Fruit fly (Drosophila melanogaster): Measurements from ENCODE around the gene mor.
A peak's percentile ranks its signal among the peaks of the same experiment; 100 is the strongest.

mor gene

DNA sequence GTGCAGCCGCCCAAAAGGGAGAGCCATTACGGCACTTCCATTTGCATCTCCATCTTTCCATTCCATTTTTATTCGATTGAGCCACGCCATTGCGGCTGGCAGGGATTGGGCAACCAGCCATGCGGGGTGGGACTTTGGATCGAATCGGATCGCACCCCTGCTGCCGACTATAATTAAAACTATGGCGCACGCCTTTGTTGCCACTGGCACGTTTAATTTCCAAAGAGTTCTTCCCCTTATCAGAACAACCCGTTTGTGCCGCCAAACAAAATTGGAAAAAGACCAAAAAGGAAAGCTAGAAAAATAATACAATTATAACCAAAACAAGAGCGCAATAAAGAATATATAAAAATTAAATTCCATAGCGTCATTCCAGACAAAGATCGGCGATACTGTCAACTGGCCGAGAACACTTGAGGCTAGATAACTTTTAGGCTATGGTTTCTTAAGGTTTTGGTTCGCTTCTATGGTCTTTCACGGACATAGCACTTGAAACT, 37.3 kb upstream of the mor start (continued):
- TF ChIP-seq Fer1 (GFP tag; optimal IDR thresholded peaks at IDR 0.05) = no peak
- TF ChIP-seq mirr (GFP tag; optimal IDR thresholded peaks at IDR 0.05) = peak; percentile 40
- no peak for TF ChIP-seq luna (GFP tag; optimal IDR thresholded peaks at IDR 0.05)
- TF ChIP-seq usp (GFP tag; optimal IDR thresholded peaks at IDR 0.05) = no peak
- peak; percentile 46 for TF ChIP-seq cwo (GFP tag; optimal IDR thresholded peaks at IDR 0.05)
- no peak for TF ChIP-seq Mrtf (GFP tag; IDR thresholded peaks at IDR 0.05)
- TF ChIP-seq E2f2 (GFP tag; IDR thresholded peaks at IDR 0.05) = no peak
- peak; percentile 78 for TF ChIP-seq grn (GFP tag; optimal IDR thresholded peaks at IDR 0.05)
- TF ChIP-seq Ets65A (GFP tag) = peak; percentile 78
- 0 out of 3 replicates have a peak, but pooled peaks have one; percentile 54 for TF ChIP-seq CG11456 (GFP tag; IDR thresholded peaks at IDR 0.05)
- no peak for TF ChIP-seq Xbp1 (GFP tag; optimal IDR thresholded peaks at IDR 0.05)
- peak; percentile 95 for TF ChIP-seq Nf-YB (GFP tag; optimal IDR thresholded peaks at IDR 0.05)
- TF ChIP-seq sd (tag; optimal IDR thresholded peaks at IDR 0.05) = peak; percentile 65
- no peak for TF ChIP-seq HmgD (GFP tag; optimal IDR thresholded peaks at IDR 0.05)

DNA sequence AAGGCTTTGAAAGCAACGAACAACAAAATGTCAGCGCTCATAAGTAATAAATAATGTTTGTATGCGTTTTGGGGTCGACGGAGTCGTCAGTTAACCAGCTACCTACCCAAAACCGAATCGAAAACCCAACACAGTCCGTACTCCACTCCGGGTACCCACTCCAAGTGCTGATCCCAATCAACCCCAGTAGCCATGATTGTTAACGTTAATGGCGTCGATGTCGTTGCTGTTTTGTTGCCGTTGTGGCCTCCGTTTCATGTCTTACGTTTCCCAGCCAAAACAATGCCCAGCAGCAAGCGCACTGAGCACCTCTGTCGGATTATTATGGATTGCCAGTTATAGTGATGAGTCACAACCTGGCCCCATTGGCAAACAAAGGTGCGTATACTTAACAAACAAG, 36.3 kb upstream of the mor start, which contains the start of gene GATAe:
TSS of gene GATAe (plus strand) at position 76 of the 400 bp plus-strand sequence.
- TF ChIP-seq NK7.1 (GFP tag; optimal IDR thresholded peaks at IDR 0.05) (no peak), CG17829 (tag; optimal IDR thresholded peaks at IDR 0.05) (no peak), CG8290 (GFP tag; optimal IDR thresholded peaks at IDR 0.05) (no peak), CG8290 (tag; optimal IDR thresholded peaks at IDR 0.05) (peak in 1 of 2 experiments; percentile 17), CG11560 (tag; IDR thresholded peaks at IDR 0.05) (no peak), Dip2 (GFP tag; IDR thresholded peaks at IDR 0.05) (no peak), CG17186 (GFP tag; optimal IDR thresholded peaks at IDR 0.05) (no peak), vnd (GFP tag; IDR thresholded peaks at IDR 0.05; ENCODE audit: partially characterized antibody) (0 out of 3 replicates have a peak, but pooled peaks have one; percentile 24), gro (GFP tag; optimal IDR thresholded peaks at IDR 0.05) (no peak), grn (GFP tag; optimal IDR thresholded peaks at IDR 0.05) (peak; percentile 87), CG9609 (GFP tag; optimal IDR thresholded peaks at IDR 0.05) (no peak), CG13296 (GFP tag; optimal IDR thresholded peaks at IDR 0.05) (no peak), CG9437 (GFP tag; optimal IDR thresholded peaks at IDR 0.05) (peak; percentile 9), slou (GFP tag; optimal IDR thresholded peaks at IDR 0.05) (no peak), Hmx (GFP tag; optimal IDR thresholded peaks at IDR 0.05) (no peak), CG9727 (GFP tag; optimal IDR thresholded peaks at IDR 0.05) (no peak), ro (GFP tag; IDR thresholded peaks at IDR 0.05) (no peak), Chrac-16 (GFP tag; optimal IDR thresholded peaks at IDR 0.05) (no peak), pfk (GFP tag; optimal IDR thresholded peaks at IDR 0.05) (no peak), ranshi (GFP tag; IDR thresholded peaks at IDR 0.05) (no peak), pho (GFP tag; optimal IDR thresholded peaks at IDR 0.05) (no peak), CG18476 (GFP tag; optimal IDR thresholded peaks at IDR 0.05) (no peak), CG10321 (GFP tag; IDR thresholded peaks at IDR 0.05) (no peak), H15 (GFP tag; IDR thresholded peaks at IDR 0.05) (no peak), croc (GFP tag; conservative IDR thresholded peaks at IDR 0.05) (no peak), so (GFP tag; IDR thresholded peaks at IDR 0.05) (no peak), otp (GFP tag; IDR thresholded peaks at IDR 0.05) (no peak), E2f1 (GFP tag; IDR thresholded peaks at IDR 0.05) (no peak), CG8944 (GFP tag; optimal IDR thresholded peaks at IDR 0.05) (no peak), YL-1 (GFP tag; optimal IDR thresholded peaks at IDR 0.05) (no peak), CG12155 (GFP tag; optimal IDR thresholded peaks at IDR 0.05) (no peak), CG8388 (GFP tag; optimal IDR thresholded peaks at IDR 0.05) (no peak), dm (GFP tag; optimal IDR thresholded peaks at IDR 0.05) (no peak), bsh (GFP tag; optimal IDR thresholded peaks at IDR 0.05) (no peak), ems (GFP tag; optimal IDR thresholded peaks at IDR 0.05) (no peak), CG10366 (GFP tag; IDR thresholded peaks at IDR 0.05) (no peak), CG15269 (tag; optimal IDR thresholded peaks at IDR 0.05) (peak; percentile 1), CG7357 (GFP tag; IDR thresholded peaks at IDR 0.05) (no peak), Pdp1 (GFP tag; optimal IDR thresholded peaks at IDR 0.05) (peak in 1 of 2 experiments; percentile 2)

Data from whole organism, embryonic.